Fruit fly (Drosophila melanogaster) whole organism, prepupa: Measurements from ENCODE around the gene mex1.

ENCODE experiments used
- CG11294 ChIP-seq: fragments of 200-800 bp; sonication (Bioruptor generic); IDR thresholded peaks from 2 replicates; pipeline ENCODE4 v1.3.6; 2022; ENCODE audit warnings: missing biosample characterization, missing genetic modification characterization
- CG11762 ChIP-seq: fragments of 200-800 bp; sonication (Bioruptor generic); optimal IDR thresholded peaks from 3 replicates; lab custom pipeline; 2016; ENCODE audit warnings: missing biosample characterization, missing genetic modification characterization; ENCODE audit not compliant: insufficient read depth
- CG31627 ChIP-seq: fragments of 200-800 bp; sonication (Bioruptor generic); optimal IDR thresholded peaks from 3 replicates; lab custom pipeline; 2016; ENCODE audit warnings: missing biosample characterization, missing genetic modification characterization
- CG32006 ChIP-seq: fragments of 200-800 bp; sonication (Bioruptor generic); optimal IDR thresholded peaks from 3 replicates; lab custom pipeline; 2017; ENCODE audit warnings: missing biosample characterization, mild to moderate bottlenecking, missing genetic modification characterization
- CG3919 ChIP-seq: fragments of 200-800 bp; sonication (Bioruptor generic); optimal IDR thresholded peaks from 3 replicates; lab custom pipeline; 2016; ENCODE audit warnings: missing biosample characterization, missing genetic modification characterization
- CG6163 ChIP-seq: fragments of 200-800 bp; sonication (Bioruptor generic); IDR thresholded peaks from 3 replicates; pipeline ENCODE4 v1.3.6; 2022; ENCODE audit warnings: missing biosample characterization, missing genetic modification characterization
- Eip78C ChIP-seq: fragments of 200-800 bp; sonication (Bioruptor generic); peaks from one replicate; lab custom pipeline; 2016; ENCODE audit warnings: missing biosample characterization, missing genetic modification characterization
- Ets96B ChIP-seq: fragments of 200-800 bp; optimal IDR thresholded peaks from 2 replicates; lab custom pipeline; 2019; ENCODE audit warnings: missing biosample characterization, mild to moderate bottlenecking, missing genetic modification characterization, moderate library complexity
- Hr39 ChIP-seq: fragments of 200-800 bp; sonication (Bioruptor generic); optimal IDR thresholded peaks from 2 replicates; lab custom pipeline; 2016; ENCODE audit warnings: missing biosample characterization, missing genetic modification characterization
- Sox14 ChIP-seq: fragments of 200-800 bp; sonication (Bioruptor generic); optimal IDR thresholded peaks from 3 replicates; lab custom pipeline; 2016; ENCODE audit warnings: missing biosample characterization, missing genetic modification characterization
- Sox15 ChIP-seq: fragments of 200-800 bp; sonication (Bioruptor generic); optimal IDR thresholded peaks from 3 replicates; lab custom pipeline; 2016; ENCODE audit warnings: missing biosample characterization, missing genetic modification characterization
- eg ChIP-seq: fragments of 200-800 bp; sonication (Bioruptor generic); IDR thresholded peaks from 3 replicates; pipeline ENCODE4 v1.3.6; 2022; ENCODE audit warnings: missing biosample characterization, missing genetic modification characterization
- esn ChIP-seq: fragments of 200-800 bp; sonication (Bioruptor generic); optimal IDR thresholded peaks from 2 replicates; lab custom pipeline; 2016; ENCODE audit warnings: missing biosample characterization, mild to moderate bottlenecking, missing genetic modification characterization, moderate library complexity
- fd59A ChIP-seq: fragments of 200-800 bp; sonication (Bioruptor generic); optimal IDR thresholded peaks from 2 replicates; lab custom pipeline; 2017; ENCODE audit warnings: missing biosample characterization, mild to moderate bottlenecking, missing genetic modification characterization, missing genetic modification reagents
- fd85E ChIP-seq: fragments of 200-800 bp; sonication (Bioruptor generic); optimal IDR thresholded peaks from 3 replicates; lab custom pipeline; 2016; ENCODE audit warnings: missing biosample characterization, missing genetic modification characterization
- fkh ChIP-seq: fragments of 200-800 bp; sonication (Bioruptor generic); optimal IDR thresholded peaks from 3 replicates; lab custom pipeline; 2017; ENCODE audit warnings: missing biosample characterization, mild to moderate bottlenecking, missing genetic modification characterization, moderate library complexity
- net ChIP-seq: fragments of 200-800 bp; sonication (Bioruptor generic); optimal IDR thresholded peaks from 3 replicates; lab custom pipeline; 2016; ENCODE audit warnings: missing biosample characterization, missing genetic modification characterization
- salr ChIP-seq, 2 experiments: fragments of 200-800 bp; sonication (Bioruptor generic); optimal IDR thresholded peaks; 3 replicates each; lab custom pipeline; 2016 to 2018; ENCODE audit warnings: missing biosample characterization in 2 of 2, missing genetic modification characterization in 2 of 2, mild to moderate bottlenecking in 1 of 2
- ss ChIP-seq, 2 experiments: fragments of 200-800 bp; sonication (Bioruptor generic); optimal IDR thresholded peaks; 2 replicates in 1 of 2; 3 replicates in 1 of 2; lab custom pipeline; 2017 to 2018; ENCODE audit warnings: mild to moderate bottlenecking in 2 of 2, missing biosample characterization in 2 of 2, missing genetic modification characterization in 2 of 2, moderate library complexity in 1 of 2
- svp ChIP-seq: fragments of 200-800 bp; sonication (Bioruptor generic); peaks from one replicate; lab custom pipeline; 2016; ENCODE audit warnings: missing biosample characterization, missing genetic modification characterization
- topi ChIP-seq: fragments of 200-800 bp; sonication (Bioruptor generic); optimal IDR thresholded peaks from 3 replicates; lab custom pipeline; 2016; ENCODE audit warnings: missing biosample characterization, missing genetic modification characterization
- vri ChIP-seq: fragments of 200-800 bp; sonication (Bioruptor generic); optimal IDR thresholded peaks from 3 replicates; lab custom pipeline; 2016; ENCODE audit warnings: missing biosample characterization, mild to moderate bottlenecking, missing genetic modification characterization

Gene mex1

dm6 chr3L:15494599-15495271 is 24.7 kb downstream of the mex1 start:
- TF ChIP-seq CG32006 (GFP tag; lab: Kevin White, UChicago) (no peak), Sox15 (GFP tag; lab: Kevin White, UChicago) (no peak), fkh (GFP tag; lab: Kevin White, UChicago) (peak; percentile 6), CG11762 (no peak), Eip78C (peak; percentile 25), CG31627 (GFP tag; lab: Kevin White, UChicago) (no peak), vri (GFP tag; lab: Kevin White, UChicago) (peak; percentile 13)

dm6 chr3L:15493886-15494598 is 25.4 kb downstream of the mex1 start:
- no peak for TF ChIP-seq net (GFP tag; lab: Kevin White, UChicago)
- TF ChIP-seq fkh (GFP tag; lab: Kevin White, UChicago) = peak; percentile 14
- peak; percentile 9 for TF ChIP-seq CG32006 (GFP tag; lab: Kevin White, UChicago)
- TF ChIP-seq, all 60 proteins: peak for 2

dm6 chr3L:15485302-15485701 is 34.1 kb downstream of the mex1 start, which contains the start of gene Ran-like:
TSS of gene Ran-like (minus strand) at chr3L:15485402.
- no peak for TF ChIP-seq fd59A
- TF ChIP-seq topi = no peak
- TF ChIP-seq CG3919 (GFP tag; lab: Kevin White, UChicago) = no peak
- no peak for TF ChIP-seq CG6163 (GFP tag; lab: Robert Waterston, UW)

dm6 chr3L:15474010-15474409 is 45.4 kb downstream of the mex1 start, which contains the start of gene cocoon:
TSS of gene cocoon (minus strand) at chr3L:15474110.
- TF ChIP-seq topi (no peak), Hr39 (GFP tag; lab: Kevin White, UChicago) (no peak), salr (GFP tag; optimal IDR thresholded peaks at IDR 0.05; lab: Kevin White, UChicago) (no peak), Ets96B (no peak), eg (GFP tag; lab: Robert Waterston, UW) (no peak), ss (GFP tag; optimal IDR thresholded peaks at IDR 0.05; lab: Kevin White, UChicago) (no peak), esn (GFP tag; lab: Kevin White, UChicago) (no peak), svp (GFP tag; lab: Kevin White, UChicago) (no peak), CG11294 (GFP tag; lab: Robert Waterston, UW) (no peak), Sox14 (no peak), fd85E (no peak)
